Fruit fly (Drosophila melanogaster): Measurements from ENCODE around the gene CG7990.

- TF ChIP-seq CG1620 (GFP tag; optimal IDR thresholded peaks at IDR 0.05) = no peak
- no peak for TF ChIP-seq CG7101 (tag; optimal IDR thresholded peaks at IDR 0.05)
Observed at dm6 chrX:19248426-19249217, 46.8 kb upstream of the CG7990 start, which contains the start of gene Hs3st-B.
